Worm (Caenorhabditis elegans) whole organism, mixed stage, embryonic: ENCODE measurements around the gene cnt-1.

Experiments
- blmp-1 ChIP-seq: fragments of 150-350 bp; optimal IDR thresholded peaks from 2 replicates; lab custom pipeline; 2014; ENCODE audit warnings: missing biosample characterization, missing genetic modification characterization
- ces-1 ChIP-seq: fragments of 150-350 bp; optimal IDR thresholded peaks from 2 replicates; lab custom pipeline; 2014; ENCODE audit warnings: missing biosample characterization, missing genetic modification reagents, missing genetic modification characterization
- cnd-1 ChIP-seq: fragments of 200-800 bp; sonication (Bioruptor generic); optimal IDR thresholded peaks from 2 replicates; lab custom pipeline; 2018; ENCODE audit warnings: mild to moderate bottlenecking, missing genetic modification characterization, missing compliant biosample characterization
- elt-3 ChIP-seq: fragments of 150-350 bp; optimal IDR thresholded peaks from 2 replicates; lab custom pipeline; 2014; ENCODE audit warnings: missing biosample characterization, missing genetic modification characterization
- lin-32 ChIP-seq: fragments of 200-800 bp; sonication (Bioruptor generic); optimal IDR thresholded peaks from 2 replicates; lab custom pipeline; 2018; ENCODE audit warnings: mild to moderate bottlenecking, missing genetic modification characterization, missing compliant biosample characterization
- lsy-2 ChIP-seq: fragments of 150-350 bp; optimal IDR thresholded peaks from 2 replicates; lab custom pipeline; 2014; ENCODE audit warnings: missing biosample characterization, missing genetic modification characterization
- mep-1 ChIP-seq: fragments of 150-350 bp; optimal IDR thresholded peaks from 2 replicates; lab custom pipeline; 2017; ENCODE audit warnings: missing biosample characterization, missing genetic modification reagents, missing genetic modification characterization, inconsistent platforms
- nhr-12 ChIP-seq: fragments of 150-350 bp; optimal IDR thresholded peaks from 2 replicates; lab custom pipeline; 2014; ENCODE audit warnings: missing biosample characterization, missing genetic modification characterization
- nhr-237 ChIP-seq: fragments of 150-350 bp; optimal IDR thresholded peaks from 2 replicates; lab custom pipeline; 2014; ENCODE audit warnings: missing biosample characterization, missing genetic modification characterization
- snpc-4 ChIP-seq: fragments of 150-350 bp; optimal IDR thresholded peaks from 2 replicates; lab custom pipeline; 2014; ENCODE audit warnings: missing biosample characterization, missing genetic modification characterization
- unc-120 ChIP-seq: sonication (generic microtip); optimal IDR thresholded peaks from 2 replicates; lab custom pipeline; 2017; ENCODE audit warnings: missing genetic modification characterization, missing compliant biosample characterization; ENCODE audit not compliant: poor library complexity, severe bottlenecking
- ztf-11 ChIP-seq: fragments of 150-350 bp; optimal IDR thresholded peaks from 2 replicates; lab custom pipeline; 2014; ENCODE audit warnings: missing biosample characterization, missing genetic modification characterization

DNA sequence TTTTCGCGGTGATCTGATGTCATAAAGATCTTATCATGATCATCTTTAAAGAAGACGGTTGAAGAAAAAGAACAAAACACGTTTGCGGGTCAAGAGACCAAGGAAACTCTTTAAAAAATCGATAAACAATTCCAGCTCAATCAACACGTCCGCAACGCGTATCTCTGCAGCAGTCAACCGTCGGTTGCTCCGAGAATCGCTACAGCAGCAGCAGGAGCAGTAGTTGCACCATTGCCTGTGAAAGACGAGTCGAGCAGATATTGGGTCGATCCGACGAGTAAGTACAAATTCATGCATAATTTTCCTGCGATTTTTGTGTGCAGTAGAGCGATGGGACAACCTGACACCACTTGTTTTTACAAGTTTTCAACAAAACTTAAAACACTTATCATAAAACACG is 34.1 kb downstream of the cnt-1 start:
- TF ChIP-seq ces-1 (GFP tag; lab: Kevin White, UChicago) (no peak), unc-120 (tag; lab: Kevin White, UChicago) (no peak), mep-1 (no peak), ztf-11 (tag; lab: Kevin White, UChicago) (no peak), snpc-4 (tag; lab: Kevin White, UChicago) (no peak), lsy-2 (tag; lab: Kevin White, UChicago) (no peak), blmp-1 (tag; lab: Kevin White, UChicago) (no peak), elt-3 (no peak), lin-32 (GFP tag; lab: Kevin White, UChicago) (no peak), cnd-1 (tag; lab: Kevin White, UChicago) (no peak), nhr-12 (tag; lab: Kevin White, UChicago) (no peak), nhr-237 (no peak)
